Worm (Caenorhabditis elegans) whole organism, L3 larva: Measurements from ENCODE around the gene C46C2.5.

Experiments
- ZK546.5 ChIP-seq: sonication (generic microtip); optimal IDR thresholded peaks from 2 replicates; lab custom pipeline; 2017; ENCODE audit warnings: missing biosample characterization, missing genetic modification characterization
- ama-1 ChIP-seq: fragments of 150-350 bp; optimal IDR thresholded peaks from 2 replicates; lab custom pipeline; 2018
- ceh-16 ChIP-seq: sonication (generic microtip); optimal IDR thresholded peaks from 2 replicates; lab custom pipeline; 2017; ENCODE audit warnings: missing biosample characterization, missing genetic modification characterization
- ceh-28 ChIP-seq: fragments of 150-350 bp; optimal IDR thresholded peaks from 2 replicates; lab custom pipeline; 2014; ENCODE audit warnings: missing biosample characterization, missing genetic modification reagents, missing genetic modification characterization
- ceh-82 ChIP-seq: fragments of 150-350 bp; optimal IDR thresholded peaks from 2 replicates; lab custom pipeline; 2014; ENCODE audit warnings: missing biosample characterization, missing genetic modification characterization
- ceh-9 ChIP-seq: sonication (generic microtip); optimal IDR thresholded peaks from 2 replicates; lab custom pipeline; 2018; ENCODE audit warnings: missing biosample characterization, missing genetic modification characterization
- egl-27 ChIP-seq: sonication (generic microtip); optimal IDR thresholded peaks from 4 replicates; lab custom pipeline; 2017; ENCODE audit warnings: missing biosample characterization, missing genetic modification reagents, missing genetic modification characterization
- egl-5 ChIP-seq: fragments of 150-350 bp; optimal IDR thresholded peaks from 2 replicates; lab custom pipeline; 2017; ENCODE audit warnings: missing biosample characterization, missing genetic modification reagents, missing genetic modification characterization, inconsistent platforms
- elt-1 ChIP-seq: fragments of 150-350 bp; optimal IDR thresholded peaks from 2 replicates; lab custom pipeline; 2014; ENCODE audit warnings: missing biosample characterization, missing genetic modification characterization
- elt-2 ChIP-seq: sonication (generic microtip); optimal IDR thresholded peaks from 2 replicates; lab custom pipeline; 2016; ENCODE audit warnings: missing genetic modification reagents, mild to moderate bottlenecking, missing genetic modification characterization, missing compliant biosample characterization
- elt-3 ChIP-seq, 3 experiments: fragments of 150-350 bp in 1 of 3; sonication (generic microtip) in 2 of 3; optimal IDR thresholded peaks; 2 replicates in 2 of 3; 4 replicates in 1 of 3; lab custom pipeline; 2014 to 2017; ENCODE audit warnings: missing biosample characterization in 3 of 3, missing genetic modification characterization in 3 of 3
- eor-1 ChIP-seq, 2 experiments: fragments of 150-350 bp; optimal IDR thresholded peaks; 2 replicates each; lab custom pipeline; 2014 to 2018; ENCODE audit warnings: missing biosample characterization in 2 of 2, missing genetic modification characterization in 2 of 2
- fkh-2 ChIP-seq: fragments of 150-350 bp; optimal IDR thresholded peaks from 2 replicates; lab custom pipeline; 2014; ENCODE audit warnings: missing biosample characterization, missing genetic modification reagents, missing genetic modification characterization
- fos-1 ChIP-seq: fragments of 150-350 bp; optimal IDR thresholded peaks from 2 replicates; lab custom pipeline; 2014; ENCODE audit warnings: missing biosample characterization, missing genetic modification characterization
- lin-15B ChIP-seq: fragments of 150-350 bp; optimal IDR thresholded peaks from 2 replicates; lab custom pipeline; 2014; ENCODE audit warnings: missing biosample characterization, missing genetic modification characterization
- lin-39 ChIP-seq: fragments of 150-350 bp; optimal IDR thresholded peaks from 2 replicates; lab custom pipeline; 2018; ENCODE audit warnings: missing biosample characterization, missing genetic modification reagents, missing genetic modification characterization
- lsy-12 ChIP-seq: sonication (generic microtip); optimal IDR thresholded peaks from 2 replicates; lab custom pipeline; 2016; ENCODE audit warnings: mild to moderate bottlenecking, missing genetic modification characterization, missing compliant biosample characterization
- mdl-1 ChIP-seq: fragments of 150-350 bp; optimal IDR thresholded peaks from 2 replicates; lab custom pipeline; 2014; ENCODE audit warnings: missing biosample characterization, missing genetic modification characterization
- mml-1 ChIP-seq: fragments of 150-350 bp; sonication (generic microtip); optimal IDR thresholded peaks from 3 replicates; lab custom pipeline; 2014; ENCODE audit warnings: missing biosample characterization, missing genetic modification characterization
- nfya-1 ChIP-seq: sonication (generic microtip); optimal IDR thresholded peaks from 2 replicates; lab custom pipeline; 2017; ENCODE audit warnings: missing genetic modification characterization, mild to moderate bottlenecking, missing compliant biosample characterization, antibody characterized with exemption, moderate library complexity; ENCODE audit not compliant: insufficient read depth
- nhr-11 ChIP-seq: fragments of 150-350 bp; optimal IDR thresholded peaks from 2 replicates; lab custom pipeline; 2014; ENCODE audit warnings: missing biosample characterization, missing genetic modification characterization
- nhr-23 ChIP-seq: fragments of 150-350 bp; optimal IDR thresholded peaks from 2 replicates; lab custom pipeline; 2014; ENCODE audit warnings: missing biosample characterization, missing genetic modification reagents, missing genetic modification characterization
- nhr-237 ChIP-seq: fragments of 150-350 bp; optimal IDR thresholded peaks from 2 replicates; lab custom pipeline; 2014; ENCODE audit warnings: missing biosample characterization, missing genetic modification characterization
- nhr-25 ChIP-seq: sonication (generic microtip); optimal IDR thresholded peaks from 2 replicates; lab custom pipeline; 2017; ENCODE audit warnings: missing biosample characterization, missing genetic modification characterization
- nhr-28 ChIP-seq: fragments of 150-350 bp; optimal IDR thresholded peaks from 2 replicates; lab custom pipeline; 2014; ENCODE audit warnings: missing biosample characterization, missing genetic modification characterization
- nhr-43 ChIP-seq: sonication (generic microtip); optimal IDR thresholded peaks from 2 replicates; lab custom pipeline; 2016; ENCODE audit warnings: mild to moderate bottlenecking, missing genetic modification characterization, missing compliant biosample characterization; ENCODE audit not compliant: poor library complexity, severe bottlenecking
- nhr-76 ChIP-seq: fragments of 150-350 bp; sonication (generic microtip); optimal IDR thresholded peaks from 5 replicates; lab custom pipeline; 2014; ENCODE audit warnings: missing biosample characterization, missing genetic modification characterization
- nhr-77 ChIP-seq: fragments of 150-350 bp; optimal IDR thresholded peaks from 2 replicates; lab custom pipeline; 2014; ENCODE audit warnings: missing biosample characterization, missing genetic modification characterization
- pqm-1 ChIP-seq: fragments of 150-350 bp; optimal IDR thresholded peaks from 2 replicates; lab custom pipeline; 2017; ENCODE audit warnings: missing biosample characterization, missing genetic modification characterization, inconsistent platforms
- sea-2 ChIP-seq: fragments of 150-350 bp; sonication (generic microtip); optimal IDR thresholded peaks from 4 replicates; lab custom pipeline; 2014; ENCODE audit warnings: missing biosample characterization, missing genetic modification reagents, missing genetic modification characterization
- skn-1 ChIP-seq: fragments of 150-350 bp; optimal IDR thresholded peaks from 2 replicates; lab custom pipeline; 2014; ENCODE audit warnings: missing biosample characterization, missing genetic modification characterization
- snpc-4 ChIP-seq: fragments of 150-350 bp; optimal IDR thresholded peaks from 2 replicates; lab custom pipeline; 2014; ENCODE audit warnings: missing biosample characterization, missing genetic modification characterization
- unc-39 ChIP-seq: sonication (generic microtip); optimal IDR thresholded peaks from 4 replicates; lab custom pipeline; 2017; ENCODE audit warnings: missing biosample characterization, missing genetic modification characterization
- unc-62 ChIP-seq: fragments of 150-350 bp; sonication (generic microtip); optimal IDR thresholded peaks from 4 replicates; lab custom pipeline; 2014; ENCODE audit warnings: missing biosample characterization, missing genetic modification reagents, missing genetic modification characterization
- ztf-11 ChIP-seq: fragments of 150-350 bp; optimal IDR thresholded peaks from 2 replicates; lab custom pipeline; 2014; ENCODE audit warnings: missing biosample characterization, missing genetic modification characterization

The C46C2.5 gene

ce11 chrIV:9192522-9192921 is at the start of gene C46C2.5:
TSS of gene C46C2.5 (minus strand) at chrIV:9192622.
- no peak for TF ChIP-seq nfya-1 (tag; lab: Kevin White, UChicago)
- TF ChIP-seq mml-1 (tag; lab: Kevin White, UChicago): no peak
- no peak for TF ChIP-seq nhr-77 (tag; lab: Kevin White, UChicago)
- TF ChIP-seq ceh-16: no peak
- TF ChIP-seq nhr-11 (tag; lab: Kevin White, UChicago): no peak
- TF ChIP-seq nhr-237 (tag; lab: Kevin White, UChicago): no peak
- no peak for TF ChIP-seq nhr-23 (tag; lab: Kevin White, UChicago)
- no peak for TF ChIP-seq nhr-28 (tag; lab: Kevin White, UChicago)
- TF ChIP-seq ZK546.5: no peak
- no peak for TF ChIP-seq fos-1
- TF ChIP-seq skn-1 (tag; lab: Kevin White, UChicago): no peak
- no peak for TF ChIP-seq ceh-82 (tag; lab: Kevin White, UChicago)
- no peak for TF ChIP-seq ztf-11

ce11 chrIV:9239151-9239550 is 46.7 kb upstream of the C46C2.5 start:
- TF ChIP-seq elt-3 (tag; optimal IDR thresholded peaks at IDR 0.05; lab: Kevin White, UChicago): peak in 1 of 3 experiments; percentile 63
- no peak for TF ChIP-seq nhr-76 (tag; lab: Kevin White, UChicago)
- TF ChIP-seq lin-39: no peak
- no peak for TF ChIP-seq pqm-1 (tag; lab: Kevin White, UChicago)

DNA sequence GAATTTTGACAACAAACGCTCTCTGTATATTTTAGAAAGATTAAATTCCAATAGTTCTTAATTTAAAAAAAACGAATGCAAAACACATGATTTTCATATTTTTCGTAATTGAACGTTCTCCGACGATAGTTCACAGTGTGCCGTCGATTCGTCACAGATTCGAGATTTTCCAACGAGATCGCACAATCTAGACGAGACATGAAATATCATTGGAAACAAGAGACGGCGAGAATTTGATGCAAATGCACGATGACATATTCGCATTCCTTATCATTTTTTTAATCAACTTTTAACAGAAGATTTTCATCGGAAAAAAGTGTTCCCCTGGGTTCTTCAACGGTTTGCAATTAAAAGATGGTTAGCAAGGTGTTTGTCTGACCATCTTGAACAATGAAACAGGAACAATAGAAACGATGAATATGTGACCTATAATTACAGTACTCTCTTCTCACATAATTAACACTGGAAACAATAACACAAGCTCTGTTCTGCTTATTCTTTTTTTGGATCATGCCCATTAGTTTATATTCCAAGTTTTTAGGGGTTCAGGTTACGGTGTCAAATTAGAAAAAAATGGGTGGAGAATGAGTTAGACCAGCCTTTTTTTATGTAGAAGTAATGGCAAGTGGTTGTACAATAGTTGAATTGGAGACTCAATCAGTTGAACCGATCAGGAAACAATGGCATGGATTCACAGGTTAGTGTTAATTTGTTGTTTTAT is 40.2 kb upstream of the C46C2.5 start, which contains the start of gene Y11D7A.3:
Gene Y11D7A.3 (plus strand): TSS at position 671 of the 721 bp plus-strand sequence.
- TF ChIP-seq lsy-12 (tag; lab: Kevin White, UChicago): no peak
- no peak for TF ChIP-seq elt-3 (tag; optimal IDR thresholded peaks at IDR 0.05; lab: Kevin White, UChicago)
- TF ChIP-seq ceh-28: no peak
- peak; percentile 31 for TF ChIP-seq nhr-43 (tag; lab: Kevin White, UChicago)
- no peak for TF ChIP-seq unc-39 (tag; lab: Kevin White, UChicago)
- peak; percentile 43 for TF ChIP-seq nhr-23 (tag; lab: Kevin White, UChicago)
- peak; percentile 77 for TF ChIP-seq elt-1

DNA sequence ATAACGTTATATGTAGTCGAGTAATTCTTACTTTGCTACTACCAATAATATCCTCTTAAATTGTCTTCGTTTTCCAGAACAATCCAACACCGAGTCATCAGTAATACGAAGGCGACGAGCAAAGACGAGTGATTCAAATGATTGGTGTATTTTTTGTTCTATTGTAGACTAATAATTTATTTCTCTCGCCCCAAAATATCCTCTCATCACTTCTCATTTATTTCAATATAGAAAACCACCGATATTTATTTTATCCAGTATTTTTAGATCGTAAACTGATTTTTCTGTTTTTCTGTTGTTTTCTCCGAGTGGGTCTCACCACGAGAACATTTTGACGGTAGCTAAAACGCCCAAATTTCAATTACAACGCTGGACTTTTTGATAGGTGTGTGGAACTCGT is 35.2 kb upstream of the C46C2.5 start:
- no peak for TF ChIP-seq pqm-1 (tag; lab: Kevin White, UChicago)
- no peak for TF ChIP-seq lin-15B
- no peak for TF ChIP-seq eor-1 (tag; optimal IDR thresholded peaks at IDR 0.05; lab: Kevin White, UChicago)
- TF ChIP-seq sea-2 (GFP tag; lab: Kevin White, UChicago): no peak
- TF ChIP-seq snpc-4: no peak
- no peak for TF ChIP-seq lin-39
- TF ChIP-seq ceh-16: no peak

DNA sequence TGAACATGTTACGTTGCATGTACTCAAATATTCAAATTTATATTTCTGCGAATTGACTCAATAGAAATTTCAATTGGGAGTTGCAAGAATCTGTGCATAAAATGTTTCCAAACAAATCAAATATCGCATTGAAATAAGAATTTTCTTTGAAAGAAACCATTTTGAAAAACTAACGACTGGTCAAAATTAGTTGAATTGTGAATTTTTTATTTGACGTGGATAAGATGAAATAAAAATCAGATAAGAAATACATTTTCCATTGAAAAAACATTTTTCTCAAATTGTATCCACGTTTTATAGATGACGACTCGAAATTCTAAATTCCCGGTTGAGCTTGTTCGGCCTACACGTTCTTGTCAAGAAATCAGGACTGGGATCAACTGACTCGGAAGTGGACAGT is 32.4 kb upstream of the C46C2.5 start, which contains the start of gene C46C2.3:
Gene C46C2.3 (plus strand): TSS at position 301 of the 400 bp plus-strand sequence.
- TF ChIP-seq nhr-237 (tag; lab: Kevin White, UChicago): no peak
- TF ChIP-seq ceh-16: no peak
- TF ChIP-seq fkh-2 (tag; lab: Kevin White, UChicago): no peak
- no peak for TF ChIP-seq unc-62 (GFP tag; lab: Kevin White, UChicago)
- TF ChIP-seq mdl-1 (tag; lab: Kevin White, UChicago): no peak
- TF ChIP-seq ama-1 (lab: Kevin White, UChicago): no peak
- no peak for TF ChIP-seq eor-1 (tag; optimal IDR thresholded peaks at IDR 0.05; lab: Kevin White, UChicago)
- TF ChIP-seq ceh-9: no peak
- no peak for TF ChIP-seq lin-15B
- TF ChIP-seq elt-3 (tag; optimal IDR thresholded peaks at IDR 0.05; lab: Kevin White, UChicago): no peak
- TF ChIP-seq lsy-12 (tag; lab: Kevin White, UChicago): no peak
- no peak for TF ChIP-seq elt-1
- no peak for TF ChIP-seq nhr-25 (tag; lab: Kevin White, UChicago)
- TF ChIP-seq fos-1: no peak
- TF ChIP-seq egl-27 (tag; lab: Kevin White, UChicago): no peak
- no peak for TF ChIP-seq nhr-23 (tag; lab: Kevin White, UChicago)
- no peak for TF ChIP-seq skn-1 (tag; lab: Kevin White, UChicago)
- no peak for TF ChIP-seq egl-5 (tag; lab: Kevin White, UChicago)
- no peak for TF ChIP-seq nhr-76 (tag; lab: Kevin White, UChicago)
- TF ChIP-seq elt-2 (tag; lab: Kevin White, UChicago): no peak
